Fruit fly (Drosophila melanogaster): ENCODE results near the gene CG31789.
A peak's percentile ranks its signal among the peaks of the same experiment; 100 is the strongest.

CG31789 gene

DNA sequence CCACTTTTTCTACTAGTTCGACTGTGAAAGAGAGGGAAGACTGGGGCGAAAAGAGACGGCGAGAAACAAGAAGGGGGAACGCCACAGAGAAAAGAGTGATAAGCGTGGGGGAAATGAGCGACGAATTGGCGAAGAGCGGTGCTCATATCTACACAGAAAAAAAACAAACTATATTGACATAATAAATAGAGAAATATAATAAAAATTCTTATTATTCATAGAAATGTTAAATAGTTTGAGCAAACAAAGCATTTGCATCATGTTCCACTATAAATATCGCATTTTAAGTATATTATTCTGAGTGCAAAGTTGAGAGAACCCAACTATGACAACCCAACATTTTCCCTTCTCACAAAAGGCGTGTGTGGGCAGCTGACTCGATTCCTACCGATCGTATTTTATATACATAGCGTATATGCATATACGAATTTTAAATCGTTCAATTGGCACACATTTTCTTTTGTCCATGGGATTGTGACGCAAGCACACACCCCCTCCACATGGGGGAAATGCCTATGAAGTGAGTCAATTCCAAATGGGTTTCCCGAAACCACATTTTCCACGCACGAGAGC lies 47.7 kb upstream of the CG31789 start (continued):
- TF ChIP-seq nom (GFP tag; optimal IDR thresholded peaks at IDR 0.05): peak; percentile 6
- TF ChIP-seq Lpt (GFP tag; optimal IDR thresholded peaks at IDR 0.05): no peak
- peak; percentile 75 for TF ChIP-seq H2.0 (GFP tag; IDR thresholded peaks at IDR 0.05)
- no peak for TF ChIP-seq inv (GFP tag; IDR thresholded peaks at IDR 0.05; ENCODE audit: partially characterized antibody)
- no peak for TF ChIP-seq NC2α (GFP tag; optimal IDR thresholded peaks at IDR 0.05)
- peak; percentile 80 for TF ChIP-seq otp (GFP tag; IDR thresholded peaks at IDR 0.05)
- peak; percentile 21 for TF ChIP-seq pho (GFP tag; optimal IDR thresholded peaks at IDR 0.05)
- TF ChIP-seq sima (GFP tag; optimal IDR thresholded peaks at IDR 0.05): no peak
- TF ChIP-seq CG13894 (tag; optimal IDR thresholded peaks at IDR 0.05): no peak
- TF ChIP-seq CG12744 (GFP tag; optimal IDR thresholded peaks at IDR 0.05): no peak
- no peak for TF ChIP-seq shn (GFP tag; optimal IDR thresholded peaks at IDR 0.05)
- TF ChIP-seq YL-1 (GFP tag; optimal IDR thresholded peaks at IDR 0.05): no peak
- TF ChIP-seq CG3163 (GFP tag; optimal IDR thresholded peaks at IDR 0.05): peak; percentile 4
- no peak for TF ChIP-seq NC2β (GFP tag; optimal IDR thresholded peaks at IDR 0.05)
- peak; percentile 15 for TF ChIP-seq CG30431 (GFP tag; optimal IDR thresholded peaks at IDR 0.05)
- no peak for TF ChIP-seq Opbp (GFP tag; IDR thresholded peaks at IDR 0.05; ENCODE audit: partially characterized antibody)
- peak; percentile 66 for TF ChIP-seq CG4730 (GFP tag; IDR thresholded peaks at IDR 0.05)
- no peak for TF ChIP-seq knrl (GFP tag; IDR thresholded peaks at IDR 0.05; ENCODE audit: partially characterized antibody)
- no peak for TF ChIP-seq chn (GFP tag; optimal IDR thresholded peaks at IDR 0.05)
- peak; percentile 84 for TF ChIP-seq CG7839 (tag; optimal IDR thresholded peaks at IDR 0.05)
- peak; percentile 80 for TF ChIP-seq CG8924 (tag; optimal IDR thresholded peaks at IDR 0.05)
- peak; percentile 4 for TF ChIP-seq CG4617 (GFP tag; optimal IDR thresholded peaks at IDR 0.05; ENCODE audit: borderline replicate concordance)
- no peak for TF ChIP-seq slp2 (GFP tag; optimal IDR thresholded peaks at IDR 0.05)
- peak; percentile 82 for TF ChIP-seq CG3281 (GFP tag; optimal IDR thresholded peaks at IDR 0.05)
- no peak for TF ChIP-seq Dad (GFP tag; optimal IDR thresholded peaks at IDR 0.05)
- TF ChIP-seq Hey (tag; optimal IDR thresholded peaks at IDR 0.05): no peak
- TF ChIP-seq CG32767 (GFP tag; IDR thresholded peaks at IDR 0.05): peak; percentile 66
- TF ChIP-seq oc (tag; optimal IDR thresholded peaks at IDR 0.05): peak; percentile 43
- no peak for TF ChIP-seq ftz-f1 (GFP tag; optimal IDR thresholded peaks at IDR 0.05)
- TF ChIP-seq TFAM (GFP tag; optimal IDR thresholded peaks at IDR 0.05): no peak
- TF ChIP-seq repo (GFP tag; optimal IDR thresholded peaks at IDR 0.05): no peak
- TF ChIP-seq vvl (GFP tag; IDR thresholded peaks at IDR 0.05): peak; percentile 84
- no peak for TF ChIP-seq btn (GFP tag; optimal IDR thresholded peaks at IDR 0.05)
- TF ChIP-seq CG32532 (GFP tag; IDR thresholded peaks at IDR 0.05): peak; percentile 86
- TF ChIP-seq run (tag; optimal IDR thresholded peaks at IDR 0.05): no peak
- peak; percentile 96 for TF ChIP-seq sd (tag; optimal IDR thresholded peaks at IDR 0.05)
- TF ChIP-seq Dip2 (GFP tag; IDR thresholded peaks at IDR 0.05): no peak
- TF ChIP-seq CG6689 (GFP tag; IDR thresholded peaks at IDR 0.05): peak; percentile 84
- peak; percentile 72 for TF ChIP-seq CG13775 (GFP tag; optimal IDR thresholded peaks at IDR 0.05)
- TF ChIP-seq fd102C (GFP tag; optimal IDR thresholded peaks at IDR 0.05): no peak
- TF ChIP-seq Lim3 (GFP tag; IDR thresholded peaks at IDR 0.05): peak; percentile 81
- TF ChIP-seq CG18599 (GFP tag; optimal IDR thresholded peaks at IDR 0.05): peak; percentile 85
- peak; percentile 45; the same call in 1 of the 2 replicates for TF ChIP-seq ssp (GFP tag; IDR thresholded peaks at IDR 0.05)
- TF ChIP-seq fu2 (GFP tag; optimal IDR thresholded peaks at IDR 0.05): no peak
- TF ChIP-seq CG15011 (GFP tag; optimal IDR thresholded peaks at IDR 0.05): peak; percentile 39
- peak; percentile 47 for TF ChIP-seq CG17568 (GFP tag; optimal IDR thresholded peaks at IDR 0.05)
- TF ChIP-seq Abd-B (GFP tag; optimal IDR thresholded peaks at IDR 0.05): peak; percentile 38
- TF ChIP-seq bbx (GFP tag; IDR thresholded peaks at IDR 0.05; ENCODE audit: partially characterized antibody): no peak
- peak; percentile 55 for TF ChIP-seq CG4820 (GFP tag; optimal IDR thresholded peaks at IDR 0.05)
- TF ChIP-seq bowl (GFP tag; IDR thresholded peaks at IDR 0.05): peak; percentile 71
- peak; percentile 83 for TF ChIP-seq Fer1 (GFP tag; optimal IDR thresholded peaks at IDR 0.05)
